Fruit fly (Drosophila melanogaster) whole organism, pupa: Measurements from ENCODE around the gene Pdf.

Source experiments
- CG10348 ChIP-seq: fragments of 200-800 bp; sonication (Bioruptor generic); IDR thresholded peaks from 2 replicates; pipeline ENCODE4 v1.3.6; 2022; ENCODE audit warnings: missing biosample characterization, missing genetic modification characterization
- CG12605 ChIP-seq: fragments of 200-800 bp; sonication (Bioruptor generic); IDR thresholded peaks from 2 replicates; pipeline ENCODE4 v1.3.6; 2022; ENCODE audit warnings: missing biosample characterization, missing genetic modification characterization
- CG13204 ChIP-seq: fragments of 200-800 bp; sonication (Bioruptor generic); optimal IDR thresholded peaks from 2 replicates; lab custom pipeline; 2018; ENCODE audit warnings: missing biosample characterization, mild to moderate bottlenecking, missing genetic modification characterization, moderate library complexity
- CG14655 ChIP-seq: fragments of 200-800 bp; sonication (Bioruptor generic); optimal IDR thresholded peaks from 3 replicates; lab custom pipeline; 2017; ENCODE audit warnings: mild to moderate bottlenecking, missing biosample characterization, missing genetic modification reagents, missing genetic modification characterization
- CG15710 ChIP-seq: fragments of 200-800 bp; sonication (Bioruptor generic); optimal IDR thresholded peaks from 2 replicates; lab custom pipeline; 2018; ENCODE audit warnings: missing biosample characterization, mild to moderate bottlenecking, missing genetic modification characterization, moderate library complexity
- CG17806 ChIP-seq: fragments of 200-800 bp; sonication (Bioruptor generic); optimal IDR thresholded peaks from 2 replicates; lab custom pipeline; 2018; ENCODE audit warnings: missing biosample characterization, mild to moderate bottlenecking, missing genetic modification characterization, moderate library complexity
- CG32121 ChIP-seq: fragments of 200-800 bp; sonication (Bioruptor generic); IDR thresholded peaks from 2 replicates; pipeline ENCODE4 v1.3.6; 2022; ENCODE audit warnings: missing biosample characterization, missing genetic modification characterization
- CG34367 ChIP-seq: fragments of 200-800 bp; sonication (Bioruptor generic); optimal IDR thresholded peaks from 2 replicates; lab custom pipeline; 2018; ENCODE audit warnings: missing biosample characterization, mild to moderate bottlenecking, missing genetic modification characterization
- CG4496 ChIP-seq: fragments of 200-800 bp; sonication (Bioruptor generic); IDR thresholded peaks from 3 replicates; pipeline ENCODE4 v1.3.6; 2022; ENCODE audit warnings: missing biosample characterization, missing genetic modification characterization
- CG8159 ChIP-seq: fragments of 200-800 bp; sonication (Bioruptor generic); optimal IDR thresholded peaks from 3 replicates; lab custom pipeline; 2018; ENCODE audit warnings: missing biosample characterization, mild to moderate bottlenecking, missing genetic modification characterization, moderate library complexity
- CG8301 ChIP-seq: fragments of 200-800 bp; sonication (Bioruptor generic); optimal IDR thresholded peaks from 2 replicates; lab custom pipeline; 2018; ENCODE audit warnings: missing biosample characterization, mild to moderate bottlenecking, missing genetic modification characterization
- CG9948 ChIP-seq: fragments of 200-800 bp; sonication (Bioruptor generic); optimal IDR thresholded peaks from 2 replicates; lab custom pipeline; 2018; ENCODE audit warnings: missing biosample characterization, mild to moderate bottlenecking, missing genetic modification characterization, moderate library complexity
- D1 ChIP-seq: fragments of 200-800 bp; sonication (Bioruptor generic); optimal IDR thresholded peaks from 2 replicates; lab custom pipeline; 2018; ENCODE audit warnings: missing biosample characterization, mild to moderate bottlenecking, missing genetic modification characterization, moderate library complexity
- EcR ChIP-seq: fragments of 200-800 bp; sonication (Bioruptor generic); optimal IDR thresholded peaks from 3 replicates; lab custom pipeline; 2019; ENCODE audit warnings: missing biosample characterization, missing genetic modification characterization, mild to moderate bottlenecking, moderate library complexity, missing genetic modification reagents
- Ets98B ChIP-seq: fragments of 200-800 bp; sonication (Bioruptor generic); IDR thresholded peaks from 2 replicates; pipeline ENCODE4 v1.3.6; 2022; ENCODE audit warnings: missing biosample characterization, missing genetic modification characterization
- Pif1A ChIP-seq: fragments of 200-800 bp; sonication (Bioruptor generic); optimal IDR thresholded peaks from 3 replicates; lab custom pipeline; 2016; ENCODE audit warnings: missing biosample characterization, missing genetic modification characterization
- Pif1B ChIP-seq: fragments of 200-800 bp; sonication (Bioruptor generic); optimal IDR thresholded peaks from 3 replicates; lab custom pipeline; 2016; ENCODE audit warnings: missing biosample characterization, missing genetic modification characterization
- Snoo ChIP-seq: fragments of 200-800 bp; sonication (Bioruptor generic); optimal IDR thresholded peaks from 3 replicates; lab custom pipeline; 2017; ENCODE audit warnings: missing biosample characterization, mild to moderate bottlenecking, missing genetic modification characterization, inconsistent platforms
- fd96Ca ChIP-seq: fragments of 200-800 bp; sonication (Bioruptor generic); IDR thresholded peaks from 3 replicates; pipeline ENCODE4 v1.3.6; 2022; ENCODE audit warnings: missing biosample characterization, missing genetic modification characterization
- gl ChIP-seq: fragments of 200-800 bp; sonication (Bioruptor generic); optimal IDR thresholded peaks from 2 replicates; lab custom pipeline; 2018; ENCODE audit warnings: missing biosample characterization, mild to moderate bottlenecking, missing genetic modification characterization
- rn ChIP-seq: fragments of 200-800 bp; sonication (Bioruptor generic); IDR thresholded peaks from 2 replicates; pipeline ENCODE4 v1.3.6; 2022; ENCODE audit warnings: missing biosample characterization, missing genetic modification characterization

The Pdf gene

dm6 chr3R:26462173-26462959 is 6.4 kb upstream of the Pdf start:
- TF ChIP-seq D1 (tag; lab: Kevin White, UChicago), result peak; percentile 9
- TF ChIP-seq Pif1B (GFP tag; lab: Kevin White, UChicago), result peak; percentile 32
- peak; percentile 74 for TF ChIP-seq CG14655
- TF ChIP-seq EcR, result peak; percentile 21
- TF ChIP-seq CG8301, result peak; percentile 63
- peak; percentile 52 for TF ChIP-seq CG9948
- TF ChIP-seq fd96Ca, result peak; percentile 39; the same call in 1 of the 3 replicates
- TF ChIP-seq Pif1A (GFP tag; lab: Kevin White, UChicago), result peak; percentile 40
- TF ChIP-seq CG34367 (tag; lab: Kevin White, UChicago), result no peak
- TF ChIP-seq CG8159, result peak; percentile 44
- TF ChIP-seq CG17806 (tag; lab: Kevin White, UChicago), result peak; percentile 44
- no peak for TF ChIP-seq CG10348 (GFP tag; lab: Robert Waterston, UW)
- peak; percentile 72; the same call in 1 of the 2 replicates for TF ChIP-seq CG32121
- TF ChIP-seq Ets98B (GFP tag; lab: Robert Waterston, UW), result peak; percentile 74
- TF ChIP-seq gl (tag; lab: Kevin White, UChicago), result peak; percentile 25
- no peak for TF ChIP-seq rn
- TF ChIP-seq CG12605 (GFP tag; lab: Robert Waterston, UW), result peak; percentile 44
- peak; percentile 74 for TF ChIP-seq CG4496 (GFP tag; lab: Robert Waterston, UW)
- peak; percentile 4 for TF ChIP-seq CG13204
- peak; percentile 15 for TF ChIP-seq CG15710
- TF ChIP-seq Snoo (tag; lab: Kevin White, UChicago), result no peak

DNA sequence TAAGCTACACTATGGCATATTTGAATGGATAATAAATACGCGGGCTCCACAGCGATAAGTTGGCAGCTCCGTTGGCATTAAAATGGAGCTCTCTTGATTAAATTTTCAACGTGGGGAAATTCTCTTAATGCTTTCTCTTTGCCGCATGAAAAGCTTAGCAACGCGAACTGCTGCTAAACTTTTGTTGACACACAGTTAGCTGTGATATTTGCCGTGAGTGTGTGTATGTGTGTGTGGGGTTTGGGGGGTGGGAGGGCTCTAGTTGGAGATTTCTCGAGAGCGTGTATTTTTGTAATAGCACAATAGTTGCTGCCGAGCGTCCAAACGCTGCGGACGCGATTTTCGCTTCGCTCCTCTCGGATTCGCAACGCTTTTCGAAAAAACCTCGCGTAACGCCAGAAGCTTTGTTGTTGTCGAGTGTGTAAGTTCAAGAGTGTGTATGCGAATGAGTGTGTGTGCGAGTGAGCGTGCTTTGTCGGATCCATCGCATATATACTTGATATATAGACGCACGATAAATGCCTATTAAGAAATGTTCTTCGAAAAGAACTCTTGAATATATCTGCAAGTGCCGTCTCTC is 5.4 kb upstream of the Pdf start, which contains the start of gene CG5455:
Gene CG5455, plus strand, starts transcription at position 302 of the 580 bp plus-strand sequence.
- TF ChIP-seq gl (tag; lab: Kevin White, UChicago), result peak; percentile 30
- no peak for TF ChIP-seq CG14655
- no peak for TF ChIP-seq CG10348 (GFP tag; lab: Robert Waterston, UW)
- TF ChIP-seq D1 (tag; lab: Kevin White, UChicago), result no peak
- no peak for TF ChIP-seq rn
- peak; percentile 38 for TF ChIP-seq Pif1B (GFP tag; lab: Kevin White, UChicago)
- peak; percentile 87 for TF ChIP-seq CG32121
- peak; percentile 3 for TF ChIP-seq CG17806 (tag; lab: Kevin White, UChicago)
- TF ChIP-seq CG9948, result no peak
- peak; percentile 57 for TF ChIP-seq CG13204
- TF ChIP-seq Ets98B (GFP tag; lab: Robert Waterston, UW), result peak; percentile 93
- TF ChIP-seq CG12605 (GFP tag; lab: Robert Waterston, UW), result peak; percentile 69
- TF ChIP-seq CG8159, result peak; percentile 5
- TF ChIP-seq Snoo (tag; lab: Kevin White, UChicago), result no peak
- TF ChIP-seq CG4496 (GFP tag; lab: Robert Waterston, UW), result peak; percentile 82
- TF ChIP-seq EcR, result peak; percentile 65
- peak; percentile 73 for TF ChIP-seq fd96Ca
- peak; percentile 26 for TF ChIP-seq CG34367 (tag; lab: Kevin White, UChicago)
- TF ChIP-seq Pif1A (GFP tag; lab: Kevin White, UChicago), result no peak
- TF ChIP-seq CG8301, result no peak
- TF ChIP-seq CG15710, result no peak

dm6 chr3R:26457949-26458348 is 2.0 kb upstream of the Pdf start, which contains the start of gene CG14238:
Gene CG14238 (plus strand): TSS chr3R:26458249.
- no peak for TF ChIP-seq Pif1B (GFP tag; lab: Kevin White, UChicago)
- no peak for TF ChIP-seq CG12605 (GFP tag; lab: Robert Waterston, UW)
- no peak for TF ChIP-seq CG9948
- no peak for TF ChIP-seq CG32121
- TF ChIP-seq gl (tag; lab: Kevin White, UChicago), result no peak
- no peak for TF ChIP-seq EcR
- TF ChIP-seq CG8301, result no peak
- TF ChIP-seq fd96Ca, result no peak
- TF ChIP-seq CG17806 (tag; lab: Kevin White, UChicago), result no peak
- no peak for TF ChIP-seq rn
- no peak for TF ChIP-seq D1 (tag; lab: Kevin White, UChicago)
- no peak for TF ChIP-seq CG13204
- no peak for TF ChIP-seq CG15710
- no peak for TF ChIP-seq CG10348 (GFP tag; lab: Robert Waterston, UW)
- no peak for TF ChIP-seq CG14655
- no peak for TF ChIP-seq Snoo (tag; lab: Kevin White, UChicago)
- no peak for TF ChIP-seq CG34367 (tag; lab: Kevin White, UChicago)
- TF ChIP-seq Pif1A (GFP tag; lab: Kevin White, UChicago), result no peak
- TF ChIP-seq Ets98B (GFP tag; lab: Robert Waterston, UW), result no peak
- TF ChIP-seq CG8159, result no peak

- TF ChIP-seq Snoo (tag; lab: Kevin White, UChicago), result no peak
- TF ChIP-seq, all 21 proteins: peak for 0
Observed at dm6 chr3R:26456577-26456976, 636 bp upstream of the Pdf start, which contains the start of gene CG14237. Gene CG14237 (plus strand): TSS chr3R:26456877.

DNA sequence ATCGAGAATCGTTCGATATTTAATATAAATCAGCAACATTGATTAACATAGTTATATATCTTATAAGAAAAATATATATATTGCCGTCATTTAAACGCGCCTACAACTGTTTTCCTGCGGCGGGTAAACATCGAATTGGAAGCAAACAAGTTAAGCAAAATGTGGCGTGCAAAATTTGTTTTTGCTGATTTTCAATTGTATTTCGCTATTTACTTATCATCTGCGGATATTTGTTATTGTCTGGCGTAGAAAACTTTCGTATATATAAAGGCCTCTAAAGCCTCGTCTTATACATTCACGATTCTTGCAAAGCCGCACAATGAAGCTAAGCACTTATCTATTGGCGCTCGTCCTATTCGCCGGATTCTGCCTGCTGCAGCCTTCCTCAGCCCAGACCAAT is 1.4 kb downstream of the Pdf start, which contains the start of gene CG43117:
Gene CG43117, plus strand, starts transcription at position 301 of the 400 bp plus-strand sequence.
- TF ChIP-seq CG15710, result no peak
- no peak for TF ChIP-seq CG8159
- no peak for TF ChIP-seq gl (tag; lab: Kevin White, UChicago)
- no peak for TF ChIP-seq CG34367 (tag; lab: Kevin White, UChicago)
- TF ChIP-seq D1 (tag; lab: Kevin White, UChicago), result no peak
- no peak for TF ChIP-seq CG17806 (tag; lab: Kevin White, UChicago)
- TF ChIP-seq CG32121, result no peak
- no peak for TF ChIP-seq CG9948
- TF ChIP-seq CG8301, result no peak
- no peak for TF ChIP-seq fd96Ca
- no peak for TF ChIP-seq Pif1B (GFP tag; lab: Kevin White, UChicago)
- TF ChIP-seq Pif1A (GFP tag; lab: Kevin White, UChicago), result no peak
- no peak for TF ChIP-seq CG12605 (GFP tag; lab: Robert Waterston, UW)
- TF ChIP-seq CG13204, result no peak
- TF ChIP-seq EcR, result no peak
- no peak for TF ChIP-seq Ets98B (GFP tag; lab: Robert Waterston, UW)
- TF ChIP-seq, all 21 proteins: peak for 0
